Worm (Caenorhabditis elegans) whole organism, mixed stage, embryonic: ENCODE data around the gene R10E4.11.
A peak's percentile ranks its signal among the peaks of the same experiment; 100 is the strongest.

ENCODE experiments used
- M03D4.4 ChIP-seq: sonication (generic microtip); optimal IDR thresholded peaks from 2 replicates; lab custom pipeline; 2017; ENCODE audit warnings: mild to moderate bottlenecking, missing genetic modification characterization, missing compliant biosample characterization
- bed-3 ChIP-seq: fragments of 200-800 bp; sonication (Bioruptor generic); optimal IDR thresholded peaks from 3 replicates; lab custom pipeline; 2018; ENCODE audit warnings: mild to moderate bottlenecking, missing genetic modification characterization, moderate library complexity, missing compliant biosample characterization
- blmp-1 ChIP-seq: fragments of 150-350 bp; optimal IDR thresholded peaks from 2 replicates; lab custom pipeline; 2014; ENCODE audit warnings: missing biosample characterization, missing genetic modification characterization
- ceh-39 ChIP-seq: fragments of 150-350 bp; optimal IDR thresholded peaks from 2 replicates; lab custom pipeline; 2014; ENCODE audit warnings: missing biosample characterization, missing genetic modification characterization
- ceh-43 ChIP-seq: fragments of 200-800 bp; sonication (Bioruptor generic); optimal IDR thresholded peaks from 2 replicates; lab custom pipeline; 2018; ENCODE audit warnings: mild to moderate bottlenecking, missing genetic modification characterization, moderate library complexity, missing compliant biosample characterization
- ceh-83 ChIP-seq: fragments of 200-800 bp; sonication (Bioruptor generic); optimal IDR thresholded peaks from 2 replicates; lab custom pipeline; 2018; ENCODE audit warnings: mild to moderate bottlenecking, missing genetic modification characterization, missing compliant biosample characterization
- ces-1 ChIP-seq: fragments of 150-350 bp; optimal IDR thresholded peaks from 2 replicates; lab custom pipeline; 2014; ENCODE audit warnings: missing biosample characterization, missing genetic modification reagents, missing genetic modification characterization
- cnd-1 ChIP-seq: fragments of 200-800 bp; sonication (Bioruptor generic); optimal IDR thresholded peaks from 2 replicates; lab custom pipeline; 2018; ENCODE audit warnings: mild to moderate bottlenecking, missing genetic modification characterization, missing compliant biosample characterization
- drap-1 ChIP-seq: fragments of 200-800 bp; sonication (Bioruptor generic); optimal IDR thresholded peaks from 3 replicates; lab custom pipeline; 2018; ENCODE audit warnings: mild to moderate bottlenecking, missing genetic modification characterization, missing compliant biosample characterization
- elt-1 ChIP-seq: sonication (generic microtip); optimal IDR thresholded peaks from 2 replicates; lab custom pipeline; 2017; ENCODE audit warnings: missing genetic modification characterization, mild to moderate bottlenecking, missing compliant biosample characterization, antibody characterized with exemption, moderate library complexity, borderline replicate concordance; ENCODE audit not compliant: insufficient read depth
- elt-3 ChIP-seq: fragments of 150-350 bp; optimal IDR thresholded peaks from 2 replicates; lab custom pipeline; 2014; ENCODE audit warnings: missing biosample characterization, missing genetic modification characterization
- flh-1 ChIP-seq: fragments of 200-800 bp; sonication (Bioruptor generic); optimal IDR thresholded peaks from 2 replicates; lab custom pipeline; 2018; ENCODE audit warnings: mild to moderate bottlenecking, missing genetic modification characterization, moderate library complexity, missing compliant biosample characterization
- ham-2 ChIP-seq: fragments of 200-800 bp; sonication (Bioruptor generic); optimal IDR thresholded peaks from 2 replicates; lab custom pipeline; 2018; ENCODE audit warnings: mild to moderate bottlenecking, missing genetic modification characterization, missing compliant biosample characterization
- hlh-1 ChIP-seq: fragments of 150-350 bp; optimal IDR thresholded peaks from 2 replicates; lab custom pipeline; 2014; ENCODE audit warnings: missing biosample characterization, missing genetic modification reagents, missing genetic modification characterization
- lin-13 ChIP-seq: fragments of 150-350 bp; optimal IDR thresholded peaks from 2 replicates; lab custom pipeline; 2014; ENCODE audit warnings: missing biosample characterization, missing genetic modification characterization
- lin-32 ChIP-seq: fragments of 200-800 bp; sonication (Bioruptor generic); optimal IDR thresholded peaks from 2 replicates; lab custom pipeline; 2018; ENCODE audit warnings: mild to moderate bottlenecking, missing genetic modification characterization, missing compliant biosample characterization
- lsy-2 ChIP-seq: fragments of 150-350 bp; optimal IDR thresholded peaks from 2 replicates; lab custom pipeline; 2014; ENCODE audit warnings: missing biosample characterization, missing genetic modification characterization
- mep-1 ChIP-seq: fragments of 150-350 bp; optimal IDR thresholded peaks from 2 replicates; lab custom pipeline; 2017; ENCODE audit warnings: missing biosample characterization, missing genetic modification reagents, missing genetic modification characterization, inconsistent platforms
- mls-2 ChIP-seq: sonication (generic microtip); optimal IDR thresholded peaks from 2 replicates; lab custom pipeline; 2016; ENCODE audit warnings: mild to moderate bottlenecking, missing genetic modification characterization, moderate library complexity, missing compliant biosample characterization
- nhr-12 ChIP-seq: fragments of 150-350 bp; optimal IDR thresholded peaks from 2 replicates; lab custom pipeline; 2014; ENCODE audit warnings: missing biosample characterization, missing genetic modification characterization
- nhr-2 ChIP-seq: fragments of 150-350 bp; optimal IDR thresholded peaks from 2 replicates; lab custom pipeline; 2014; ENCODE audit warnings: missing biosample characterization, missing genetic modification characterization
- nhr-237 ChIP-seq: fragments of 150-350 bp; optimal IDR thresholded peaks from 2 replicates; lab custom pipeline; 2014; ENCODE audit warnings: missing biosample characterization, missing genetic modification characterization
- nhr-28 ChIP-seq: fragments of 150-350 bp; optimal IDR thresholded peaks from 2 replicates; lab custom pipeline; 2014; ENCODE audit warnings: missing biosample characterization, missing genetic modification characterization
- pha-4 ChIP-seq: fragments of 150-350 bp; optimal IDR thresholded peaks from 2 replicates; lab custom pipeline; 2018; ENCODE audit warnings: missing biosample characterization, missing genetic modification reagents, missing genetic modification characterization
- snpc-4 ChIP-seq: fragments of 150-350 bp; optimal IDR thresholded peaks from 2 replicates; lab custom pipeline; 2014; ENCODE audit warnings: missing biosample characterization, missing genetic modification characterization
- sptf-1 ChIP-seq: sonication (generic microtip); optimal IDR thresholded peaks from 2 replicates; lab custom pipeline; 2017; ENCODE audit warnings: mild to moderate bottlenecking, missing genetic modification characterization, moderate library complexity, missing compliant biosample characterization
- unc-39 ChIP-seq: fragments of 150-350 bp; optimal IDR thresholded peaks from 2 replicates; lab custom pipeline; 2014; ENCODE audit warnings: missing biosample characterization, missing genetic modification characterization
- unc-62 ChIP-seq: fragments of 150-350 bp; optimal IDR thresholded peaks from 2 replicates; lab custom pipeline; 2014; ENCODE audit warnings: missing biosample characterization, missing genetic modification reagents, missing genetic modification characterization
- zip-8 ChIP-seq: fragments of 150-350 bp; optimal IDR thresholded peaks from 2 replicates; lab custom pipeline; 2014; ENCODE audit warnings: missing biosample characterization, missing genetic modification characterization
- ztf-11 ChIP-seq: fragments of 150-350 bp; optimal IDR thresholded peaks from 2 replicates; lab custom pipeline; 2014; ENCODE audit warnings: missing biosample characterization, missing genetic modification characterization

Gene R10E4.11

ce11 chrIII:4274524-4274923 lies 26.3 kb downstream of the R10E4.11 start:
- TF ChIP-seq unc-39 (tag; lab: Kevin White, UChicago): no peak
- TF ChIP-seq cnd-1 (tag; lab: Kevin White, UChicago): peak; percentile 56
- TF ChIP-seq nhr-2: peak; percentile 81
- TF ChIP-seq M03D4.4: peak; percentile 14
- peak; percentile 77 for TF ChIP-seq hlh-1 (tag; lab: Kevin White, UChicago)
- no peak for TF ChIP-seq nhr-12 (tag; lab: Kevin White, UChicago)
- peak; percentile 16 for TF ChIP-seq elt-1 (tag; lab: Kevin White, UChicago)
- peak; percentile 43 for TF ChIP-seq ceh-39 (tag; lab: Kevin White, UChicago)
- TF ChIP-seq mep-1: peak; percentile 56

ce11 chrIII:4272864-4273263 lies 28.0 kb downstream of the R10E4.11 start:
- no peak for TF ChIP-seq drap-1
- TF ChIP-seq flh-1: no peak
- peak; percentile 37 for TF ChIP-seq cnd-1 (tag; lab: Kevin White, UChicago)
- peak; percentile 8 for TF ChIP-seq sptf-1 (tag; lab: Kevin White, UChicago)
- peak; percentile 61 for TF ChIP-seq unc-62 (GFP tag; lab: Kevin White, UChicago)
- TF ChIP-seq ceh-39 (tag; lab: Kevin White, UChicago): peak; percentile 25
- peak; percentile 63 for TF ChIP-seq mls-2 (tag; lab: Kevin White, UChicago)
- TF ChIP-seq unc-39 (tag; lab: Kevin White, UChicago): no peak
- TF ChIP-seq ceh-43: peak; percentile 25
- TF ChIP-seq ztf-11 (tag; lab: Kevin White, UChicago): peak; percentile 50
- TF ChIP-seq zip-8: peak; percentile 74
- peak; percentile 81 for TF ChIP-seq nhr-2

ce11 chrIII:4271059-4271458 lies 29.8 kb downstream of the R10E4.11 start:
- TF ChIP-seq M03D4.4 (no peak), lin-32 (no peak), ces-1 (no peak), ham-2 (no peak), ceh-43 (no peak), snpc-4 (no peak), pha-4 (tag; lab: Kevin White, UChicago) (no peak), flh-1 (no peak), ceh-83 (GFP tag; lab: Kevin White, UChicago) (no peak), elt-3 (tag; lab: Kevin White, UChicago) (no peak), nhr-28 (tag; lab: Kevin White, UChicago) (no peak), bed-3 (GFP tag; lab: Kevin White, UChicago) (no peak), elt-1 (tag; lab: Kevin White, UChicago) (no peak), nhr-237 (tag; lab: Kevin White, UChicago) (no peak), unc-39 (tag; lab: Kevin White, UChicago) (no peak), hlh-1 (tag; lab: Kevin White, UChicago) (no peak), unc-62 (GFP tag; lab: Kevin White, UChicago) (no peak), ceh-39 (tag; lab: Kevin White, UChicago) (no peak), blmp-1 (tag; lab: Kevin White, UChicago) (no peak), mls-2 (tag; lab: Kevin White, UChicago) (no peak)

ce11 chrIII:4269220-4269935 lies 31.5 kb downstream of the R10E4.11 start, which contains the start of the genes sftb-1 and R10E4.1:
TSS of gene sftb-1 (minus strand) at chrIII:4269270.
TSS of gene R10E4.1 (plus strand) at chrIII:4269743.
- no peak for TF ChIP-seq elt-3 (tag; lab: Kevin White, UChicago)
- peak; percentile 74 for TF ChIP-seq lin-13
- TF ChIP-seq mep-1: peak; percentile 66
- no peak for TF ChIP-seq ztf-11 (tag; lab: Kevin White, UChicago)
- TF ChIP-seq ham-2: no peak
- TF ChIP-seq lsy-2 (tag; lab: Kevin White, UChicago): peak; percentile 51
- TF ChIP-seq ceh-43: no peak
- no peak for TF ChIP-seq blmp-1 (tag; lab: Kevin White, UChicago)
- no peak for TF ChIP-seq nhr-12 (tag; lab: Kevin White, UChicago)
- TF ChIP-seq nhr-237 (tag; lab: Kevin White, UChicago): peak; percentile 51
- TF ChIP-seq snpc-4: no peak
- no peak for TF ChIP-seq drap-1
- peak; percentile 25 for TF ChIP-seq ces-1
- TF ChIP-seq pha-4 (tag; lab: Kevin White, UChicago): peak; percentile 45
- TF ChIP-seq, all 35 proteins: peak for 6

ce11 chrIII:4265892-4266291 lies 34.9 kb downstream of the R10E4.11 start:
- TF ChIP-seq mep-1 (no peak), ceh-39 (tag; lab: Kevin White, UChicago) (no peak), lin-13 (no peak), ceh-83 (GFP tag; lab: Kevin White, UChicago) (no peak), drap-1 (no peak), unc-62 (GFP tag; lab: Kevin White, UChicago) (no peak), elt-1 (tag; lab: Kevin White, UChicago) (no peak)
